Worm (Caenorhabditis elegans): ENCODE data around the gene clec-186.

DNA sequence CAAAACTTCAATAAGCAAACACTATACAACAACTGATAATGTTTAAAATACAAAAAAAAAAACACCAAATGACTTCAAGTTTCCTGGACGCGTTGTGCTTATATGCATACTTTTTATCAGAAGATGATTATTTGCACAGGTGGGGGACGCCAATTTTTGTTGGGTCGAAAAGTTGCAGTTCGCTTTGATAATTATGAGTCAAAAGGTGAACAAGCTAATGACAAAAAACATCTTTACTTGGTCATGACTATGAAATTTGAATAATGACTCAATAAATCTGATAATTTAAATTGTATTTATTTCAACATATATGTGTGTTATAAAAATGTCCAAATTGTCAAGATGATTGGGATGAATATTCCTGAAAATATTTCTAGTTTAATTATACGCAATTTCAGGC is 17.3 kb downstream of the clec-186 start, which contains the start of gene ZK896.4:
- TF ChIP-seq lin-13 (tag; optimal IDR thresholded peaks at IDR 0.05), result no peak
- no peak for TF ChIP-seq mep-1 (tag; optimal IDR thresholded peaks at IDR 0.05)
